Worm (Caenorhabditis elegans): ENCODE data around the gene W09D10.5.
A peak's percentile ranks its signal among the peaks of the same experiment; 100 is the strongest.

Gene W09D10.5

ce11 chrIII:10708484-10708883 is 2.9 kb downstream of the W09D10.5 start:
- TF ChIP-seq dao-5 (tag; optimal IDR thresholded peaks at IDR 0.05), result no peak
- no peak for TF ChIP-seq him-1 (tag; optimal IDR thresholded peaks at IDR 0.05)
- no peak for TF ChIP-seq W03F9.2 (tag; optimal IDR thresholded peaks at IDR 0.05)

- no peak for TF ChIP-seq him-1 (tag; optimal IDR thresholded peaks at IDR 0.05)
- TF ChIP-seq W03F9.2 (tag; optimal IDR thresholded peaks at IDR 0.05), result no peak
- no peak for TF ChIP-seq dao-5 (tag; optimal IDR thresholded peaks at IDR 0.05)
Measured at ce11 chrIII:10707461-10707860, 3.9 kb downstream of the W09D10.5 start, which contains the start of gene mrpl-12. TSS of gene mrpl-12 (plus strand) at chrIII:10707761.

ce11 chrIII:10706972-10707438 is 4.3 kb downstream of the W09D10.5 start, which contains the start of the genes Y39A1A.21 and Y39A1A.22:
TSS of gene Y39A1A.21 (minus strand) at chrIII:10707022.
TSS of gene Y39A1A.22 (minus strand) at chrIII:10707028.
- TF ChIP-seq dao-5 (tag; optimal IDR thresholded peaks at IDR 0.05) (no peak), W03F9.2 (tag; optimal IDR thresholded peaks at IDR 0.05) (peak; percentile 69), him-1 (tag; optimal IDR thresholded peaks at IDR 0.05) (peak; percentile 29)

- TF ChIP-seq W03F9.2 (tag; optimal IDR thresholded peaks at IDR 0.05), result no peak
- no peak for TF ChIP-seq him-1 (tag; optimal IDR thresholded peaks at IDR 0.05)
- no peak for TF ChIP-seq dao-5 (tag; optimal IDR thresholded peaks at IDR 0.05)
Measured at ce11 chrIII:10706481-10706880, 4.9 kb downstream of the W09D10.5 start.

ce11 chrIII:10704499-10704898 is 6.8 kb downstream of the W09D10.5 start:
- TF ChIP-seq dao-5 (tag; optimal IDR thresholded peaks at IDR 0.05) (no peak), him-1 (tag; optimal IDR thresholded peaks at IDR 0.05) (no peak), W03F9.2 (tag; optimal IDR thresholded peaks at IDR 0.05) (no peak)

- TF ChIP-seq W03F9.2 (tag; optimal IDR thresholded peaks at IDR 0.05), result no peak
- TF ChIP-seq dao-5 (tag; optimal IDR thresholded peaks at IDR 0.05), result no peak
- TF ChIP-seq him-1 (tag; optimal IDR thresholded peaks at IDR 0.05), result no peak
Measured at ce11 chrIII:10703833-10704232, 7.5 kb downstream of the W09D10.5 start.

ce11 chrIII:10702805-10703204 is 8.5 kb downstream of the W09D10.5 start:
- no peak for TF ChIP-seq him-1 (tag; optimal IDR thresholded peaks at IDR 0.05)
- TF ChIP-seq dao-5 (tag; optimal IDR thresholded peaks at IDR 0.05), result no peak
- no peak for TF ChIP-seq W03F9.2 (tag; optimal IDR thresholded peaks at IDR 0.05)

ce11 chrIII:10700460-10700859 is 10.9 kb downstream of the W09D10.5 start, which contains the start of gene Y39A1A.20:
TSS of gene Y39A1A.20 (minus strand) at chrIII:10700560.
- TF ChIP-seq dao-5 (tag; optimal IDR thresholded peaks at IDR 0.05), result no peak
- no peak for TF ChIP-seq him-1 (tag; optimal IDR thresholded peaks at IDR 0.05)
- no peak for TF ChIP-seq W03F9.2 (tag; optimal IDR thresholded peaks at IDR 0.05)

- TF ChIP-seq dao-5 (tag; optimal IDR thresholded peaks at IDR 0.05) (no peak), W03F9.2 (tag; optimal IDR thresholded peaks at IDR 0.05) (no peak), him-1 (tag; optimal IDR thresholded peaks at IDR 0.05) (no peak)
Measured at ce11 chrIII:10694294-10694693, 17.0 kb downstream of the W09D10.5 start, which contains the start of the genes Y39A1A.18 and fmo-3. TSS of gene Y39A1A.18 (minus strand) at chrIII:10694485. TSS of gene fmo-3 (plus strand) at chrIII:10694681.

- TF ChIP-seq him-1 (tag; optimal IDR thresholded peaks at IDR 0.05) (no peak), dao-5 (tag; optimal IDR thresholded peaks at IDR 0.05) (no peak), W03F9.2 (tag; optimal IDR thresholded peaks at IDR 0.05) (no peak)
Measured at ce11 chrIII:10691019-10691418, 20.3 kb downstream of the W09D10.5 start, which contains the start of gene Y39A1A.17. TSS of gene Y39A1A.17 (minus strand) at chrIII:10691119.

ce11 chrIII:10689057-10689456 is 22.3 kb downstream of the W09D10.5 start, which contains the start of gene Y39A1A.31:
TSS of gene Y39A1A.31 (minus strand) at chrIII:10689157.
- no peak for TF ChIP-seq W03F9.2 (tag; optimal IDR thresholded peaks at IDR 0.05)
- TF ChIP-seq dao-5 (tag; optimal IDR thresholded peaks at IDR 0.05), result no peak
- TF ChIP-seq him-1 (tag; optimal IDR thresholded peaks at IDR 0.05), result no peak

ce11 chrIII:10678971-10679370 is 32.4 kb downstream of the W09D10.5 start, which contains the start of gene Y39A1A.16:
TSS of gene Y39A1A.16 (plus strand) at chrIII:10679271.
- TF ChIP-seq him-1 (tag; optimal IDR thresholded peaks at IDR 0.05) (no peak), dao-5 (tag; optimal IDR thresholded peaks at IDR 0.05) (no peak), W03F9.2 (tag; optimal IDR thresholded peaks at IDR 0.05) (no peak)

ce11 chrIII:10671894-10672293 is 39.4 kb downstream of the W09D10.5 start:
- TF ChIP-seq dao-5 (tag; optimal IDR thresholded peaks at IDR 0.05) (no peak), him-1 (tag; optimal IDR thresholded peaks at IDR 0.05) (no peak), W03F9.2 (tag; optimal IDR thresholded peaks at IDR 0.05) (no peak)

ce11 chrIII:10666640-10667039 is 44.7 kb downstream of the W09D10.5 start:
- no peak for TF ChIP-seq dao-5 (tag; optimal IDR thresholded peaks at IDR 0.05)
- no peak for TF ChIP-seq him-1 (tag; optimal IDR thresholded peaks at IDR 0.05)
- no peak for TF ChIP-seq W03F9.2 (tag; optimal IDR thresholded peaks at IDR 0.05)

ce11 chrIII:10661292-10661691 is 50.0 kb downstream of the W09D10.5 start:
- TF ChIP-seq him-1 (tag; optimal IDR thresholded peaks at IDR 0.05) (no peak), W03F9.2 (tag; optimal IDR thresholded peaks at IDR 0.05) (no peak), dao-5 (tag; optimal IDR thresholded peaks at IDR 0.05) (no peak)
